Worm (Caenorhabditis elegans) whole organism, L2 larva: ENCODE results near the gene igcm-4.

Experiments used
- aly-2 ChIP-seq: fragments of 150-350 bp; optimal IDR thresholded peaks from 2 replicates; lab custom pipeline; 2014; ENCODE audit warnings: missing biosample characterization, missing genetic modification characterization
- ceh-82 ChIP-seq: fragments of 150-350 bp; optimal IDR thresholded peaks from 2 replicates; lab custom pipeline; 2014; ENCODE audit warnings: missing biosample characterization, missing genetic modification characterization
- nhr-6 ChIP-seq: fragments of 150-350 bp; optimal IDR thresholded peaks from 2 replicates; lab custom pipeline; 2014; ENCODE audit warnings: missing biosample characterization, missing genetic modification characterization
- nhr-77 ChIP-seq: fragments of 150-350 bp; optimal IDR thresholded peaks from 2 replicates; lab custom pipeline; 2014; ENCODE audit warnings: missing biosample characterization, missing genetic modification characterization

DNA sequence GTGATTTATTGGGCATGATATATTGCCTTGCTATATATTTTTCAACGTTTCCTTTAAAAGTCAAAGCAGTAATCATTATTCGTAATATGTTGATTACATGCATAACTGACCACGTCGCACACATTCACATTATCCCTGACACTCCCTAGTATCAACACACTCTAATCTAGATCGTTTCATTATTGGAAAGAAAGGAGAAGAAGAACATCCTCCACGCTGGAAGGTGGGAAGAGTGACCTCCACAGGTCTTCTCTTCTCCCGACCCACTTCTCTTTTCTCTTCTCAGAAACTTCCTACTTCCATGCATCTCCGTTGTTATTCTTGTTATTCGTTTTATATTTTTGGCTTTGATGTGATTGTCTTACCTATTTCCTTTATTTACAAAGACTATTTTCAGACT, 27.9 kb upstream of the igcm-4 start, which contains the start of gene txdc-12.2:
- TF ChIP-seq nhr-6 (tag; lab: Kevin White, UChicago) (no peak), ceh-82 (no peak), aly-2 (tag; lab: Kevin White, UChicago) (no peak), nhr-77 (tag; lab: Kevin White, UChicago) (no peak)
